In the genomic region with DNA sequence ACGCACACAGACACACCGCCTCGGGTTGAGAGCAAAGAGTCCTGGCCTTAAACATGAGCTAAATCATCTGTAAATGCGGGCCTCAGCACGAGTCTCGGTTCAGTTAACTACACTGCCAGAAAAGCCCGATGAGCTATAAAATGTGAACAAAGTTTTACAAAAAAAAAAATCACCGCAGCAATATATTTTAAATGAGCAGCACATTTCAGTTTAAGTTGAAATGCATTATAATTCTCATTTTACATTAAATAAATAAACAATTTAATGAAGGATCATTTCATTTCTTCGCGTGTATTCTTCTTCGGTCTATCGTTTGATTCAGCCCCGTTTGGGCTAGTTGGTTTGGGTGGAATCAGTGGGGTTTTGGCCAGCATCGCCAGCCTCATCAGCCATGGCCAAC, we compare ENCODE assay signal across 2 fruit fly cellular contexts.
TF ChIP-seq lines count a peak whose summit lies in the region.

No protein-coding gene starts in this region.

- no peak for TF ChIP-seq CTCF in whole organism, embryonic (GFP tag; optimal IDR thresholded peaks at IDR 0.05; lab: Kevin White, UChicago)

TF ChIP-seq in whole organism, embryonic, 481 proteins besides CTCF, POLR2A, EP300 and RAD21 (continues in another document):
- TF ChIP-seq Deaf1 (tag; optimal IDR thresholded peaks at IDR 0.05; lab: Kevin White, UChicago) (no peak), Xrp1 (GFP tag; IDR thresholded peaks at IDR 0.05; lab: Robert Waterston, UW) (peak; percentile 61; the same call in 1 of the 2 replicates), nau (GFP tag; optimal IDR thresholded peaks at IDR 0.05; lab: Kevin White, UChicago) (no peak), vvl (GFP tag; IDR thresholded peaks at IDR 0.05; lab: Robert Waterston, UW) (peak; percentile 45; the same call in 1 of the 2 replicates), jing (GFP tag; optimal IDR thresholded peaks at IDR 0.05; lab: Kevin White, UChicago) (no peak), sisA (GFP tag; IDR thresholded peaks at IDR 0.05; lab: Robert Waterston, UW) (peak; percentile 25; the same call in 1 of the 2 replicates), phol (tag; optimal IDR thresholded peaks at IDR 0.05; lab: Kevin White, UChicago) (peak; percentile 11), Sox102F (GFP tag; optimal IDR thresholded peaks at IDR 0.05; lab: Kevin White, UChicago) (peak; percentile 27), CG10209 (GFP tag; optimal IDR thresholded peaks at IDR 0.05; lab: Kevin White, UChicago) (peak; percentile 11), stc (GFP tag; IDR thresholded peaks at IDR 0.05; lab: Robert Waterston, UW) (no peak), Fer3 (tag; optimal IDR thresholded peaks at IDR 0.05; lab: Kevin White, UChicago) (no peak), row (GFP tag; IDR thresholded peaks at IDR 0.05; lab: Robert Waterston, UW) (peak; percentile 52; the same call in 2 of the 3 replicates), dysf (GFP tag; IDR thresholded peaks at IDR 0.05; lab: Robert Waterston, UW) (0 out of 3 replicates have a peak, but pooled peaks have one; percentile 12), NFAT (GFP tag; IDR thresholded peaks at IDR 0.05; lab: Robert Waterston, UW) (no peak), Chrac-16 (GFP tag; optimal IDR thresholded peaks at IDR 0.05; lab: Kevin White, UChicago) (no peak), croc (GFP tag; conservative IDR thresholded peaks at IDR 0.05; lab: Robert Waterston, UW) (no peak), CG1233 (GFP tag; optimal IDR thresholded peaks at IDR 0.05; lab: Kevin White, UChicago) (peak; percentile 24), hbn (GFP tag; IDR thresholded peaks at IDR 0.05; lab: Robert Waterston, UW; ENCODE audit: partially characterized antibody) (no peak), CG1647 (GFP tag; optimal IDR thresholded peaks at IDR 0.05; lab: Kevin White, UChicago) (no peak), CG17802 (tag; optimal IDR thresholded peaks at IDR 0.05; lab: Kevin White, UChicago) (no peak), CG43689 (GFP tag; IDR thresholded peaks at IDR 0.05; lab: Robert Waterston, UW) (no peak), CG17359 (tag; optimal IDR thresholded peaks at IDR 0.05; lab: Kevin White, UChicago) (peak; percentile 6), caup (GFP tag; optimal IDR thresholded peaks at IDR 0.05; lab: Kevin White, UChicago; ENCODE audit: severe bottlenecking) (no peak), BEAF-32 (GFP tag; optimal IDR thresholded peaks at IDR 0.05; lab: Kevin White, UChicago) (no peak), pho (GFP tag; optimal IDR thresholded peaks at IDR 0.05; lab: Kevin White, UChicago) (no peak), MBD-R2 (GFP tag; IDR thresholded peaks at IDR 0.05; lab: Robert Waterston, UW) (no peak), CG8944 (GFP tag; optimal IDR thresholded peaks at IDR 0.05; lab: Kevin White, UChicago) (no peak), CG13123 (GFP tag; optimal IDR thresholded peaks at IDR 0.05; lab: Kevin White, UChicago) (no peak), grn (GFP tag; optimal IDR thresholded peaks at IDR 0.05; lab: Kevin White, UChicago) (no peak), ci (GFP tag; IDR thresholded peaks at IDR 0.05; lab: Robert Waterston, UW) (0 out of 3 replicates have a peak, but pooled peaks have one; percentile 33), Hr78 (GFP tag; optimal IDR thresholded peaks at IDR 0.05; lab: Kevin White, UChicago) (no peak), pum (GFP tag; optimal IDR thresholded peaks at IDR 0.05; lab: Kevin White, UChicago) (peak; percentile 23), CG18764 (GFP tag; optimal IDR thresholded peaks at IDR 0.05; lab: Kevin White, UChicago) (no peak), CG33213 (GFP tag; optimal IDR thresholded peaks at IDR 0.05; lab: Kevin White, UChicago) (no peak), pb (GFP tag; optimal IDR thresholded peaks at IDR 0.05; lab: Kevin White, UChicago) (no peak), pan (optimal IDR thresholded peaks at IDR 0.05; lab: Kevin White, UChicago) (no peak), pan (GFP tag; optimal IDR thresholded peaks at IDR 0.05 in 1 of 2, IDR thresholded peaks at IDR 0.05 in 1 of 2) (peak in 1 of 2 experiments; percentile 42), ewg (GFP tag; optimal IDR thresholded peaks at IDR 0.05; lab: Kevin White, UChicago) (no peak), pzg (GFP tag; optimal IDR thresholded peaks at IDR 0.05; lab: Kevin White, UChicago) (no peak), trem (tag; optimal IDR thresholded peaks at IDR 0.05; lab: Kevin White, UChicago) (no peak), CG7987 (GFP tag; optimal IDR thresholded peaks at IDR 0.05; lab: Kevin White, UChicago) (no peak), eve (GFP tag; optimal IDR thresholded peaks at IDR 0.05; lab: Kevin White, UChicago) (no peak), kah (GFP tag; optimal IDR thresholded peaks at IDR 0.05; lab: Kevin White, UChicago) (no peak)

TF ChIP-seq in whole organism, prepupa, 60 proteins besides CTCF, POLR2A, EP300 and RAD21:
- no peak for TF ChIP-seq Met (GFP tag; optimal IDR thresholded peaks at IDR 0.05; lab: Kevin White, UChicago)
- no peak for TF ChIP-seq Hr38 (GFP tag; optimal IDR thresholded peaks at IDR 0.05; lab: Kevin White, UChicago)
- TF ChIP-seq CG31627 (GFP tag; optimal IDR thresholded peaks at IDR 0.05; lab: Kevin White, UChicago): no peak
- TF ChIP-seq Eip78C (GFP tag; lab: Kevin White, UChicago): peak; percentile 61
- no peak for TF ChIP-seq CG8119 (GFP tag; IDR thresholded peaks at IDR 0.05; lab: Robert Waterston, UW)
- TF ChIP-seq fd85E (GFP tag; optimal IDR thresholded peaks at IDR 0.05; lab: Kevin White, UChicago): no peak
- no peak for TF ChIP-seq CG15336 (GFP tag; IDR thresholded peaks at IDR 0.05; lab: Robert Waterston, UW)
- 0 out of 3 replicates have a peak, but pooled peaks have one; percentile 28 for TF ChIP-seq CG6163 (GFP tag; IDR thresholded peaks at IDR 0.05; lab: Robert Waterston, UW)
- no peak for TF ChIP-seq net (GFP tag; optimal IDR thresholded peaks at IDR 0.05; lab: Kevin White, UChicago)
- no peak for TF ChIP-seq CG6276 (GFP tag; optimal IDR thresholded peaks at IDR 0.05; lab: Kevin White, UChicago)
- no peak for TF ChIP-seq Smox (GFP tag; optimal IDR thresholded peaks at IDR 0.05; lab: Kevin White, UChicago)
- no peak for TF ChIP-seq CG11762 (GFP tag; optimal IDR thresholded peaks at IDR 0.05; lab: Kevin White, UChicago; ENCODE audit: insufficient read depth)
- no peak for TF ChIP-seq dsx (GFP tag; optimal IDR thresholded peaks at IDR 0.05; lab: Kevin White, UChicago; ENCODE audit: poor library complexity, severe bottlenecking)
- TF ChIP-seq OdsH (GFP tag; optimal IDR thresholded peaks at IDR 0.05; lab: Kevin White, UChicago): no peak
- TF ChIP-seq Blimp-1 (GFP tag; optimal IDR thresholded peaks at IDR 0.05; lab: Kevin White, UChicago): no peak
- no peak for TF ChIP-seq Ets96B (tag; optimal IDR thresholded peaks at IDR 0.05; lab: Kevin White, UChicago)
- TF ChIP-seq svp (GFP tag; lab: Kevin White, UChicago): peak; percentile 57
- no peak for TF ChIP-seq Hr4 (GFP tag; optimal IDR thresholded peaks at IDR 0.05; lab: Kevin White, UChicago)
TF ChIP-seq in whole organism, prepupa: peak in this region for 3.
